Fruit fly (Drosophila melanogaster) S2 (cell line): Measurements from ENCODE around the gene GluRIIA.

Experiments
- CG8478 ChIP-seq: fragments of >200 bp; optimal IDR thresholded peaks from 2 replicates; lab custom pipeline; 2018
- CTCF ChIP-seq, 2 experiments: fragments of >200 bp; optimal IDR thresholded peaks; 2 replicates each; lab custom pipeline; 2018

dm6 chr2L:5588314-5588713, 33.4 kb downstream of the GluRIIA start, which contains the start of gene CG7251:
- TF ChIP-seq CG8478 (lab: Kevin White, UChicago) (no peak), CTCF (optimal IDR thresholded peaks at IDR 0.05; lab: Kevin White, UChicago) (no peak)
